Worm (Caenorhabditis elegans) whole organism, midembryonic: ENCODE measurements around the gene atg-9.

Experiments used
- T22C8.4 ChIP-seq: fragments of 200-800 bp; sonication (Bioruptor generic); IDR thresholded peaks from 2 replicates; pipeline ENCODE4 v1.3.6; 2022; ENCODE audit warnings: missing genetic modification characterization, missing compliant biosample characterization
- cog-1 ChIP-seq: sonication (generic microtip); optimal IDR thresholded peaks from 2 replicates; lab custom pipeline; 2016; ENCODE audit warnings: missing genetic modification characterization, missing compliant biosample characterization
- flt-1 ChIP-seq: fragments of 200-800 bp; sonication (Bioruptor generic); IDR thresholded peaks from 2 replicates; pipeline ENCODE4 v1.3.6; 2022; ENCODE audit warnings: missing genetic modification characterization, missing compliant biosample characterization
- klf-2 ChIP-seq: fragments of 200-800 bp; sonication (Bioruptor generic); conservative IDR thresholded peaks from 2 replicates; pipeline ENCODE4 v1.3.6; 2022; ENCODE audit warnings: missing genetic modification reagents, missing genetic modification characterization, missing compliant biosample characterization
- med-1 ChIP-seq: sonication (generic microtip); optimal IDR thresholded peaks from 2 replicates; lab custom pipeline; 2017; ENCODE audit warnings: missing genetic modification characterization, mild to moderate bottlenecking, missing compliant biosample characterization, antibody characterized with exemption, missing genetic modification reagents; ENCODE audit not compliant: insufficient read depth
- ref-1 ChIP-seq: fragments of 200-800 bp; sonication (Bioruptor generic); conservative IDR thresholded peaks from 2 replicates; pipeline ENCODE4 v1.3.6; 2022; ENCODE audit warnings: missing genetic modification reagents, missing genetic modification characterization, missing compliant biosample characterization
- tab-1 ChIP-seq: fragments of 200-800 bp; sonication (Bioruptor generic); IDR thresholded peaks from 2 replicates; pipeline ENCODE4 v1.3.6; 2022; ENCODE audit warnings: missing genetic modification characterization, missing compliant biosample characterization
- ztf-23 ChIP-seq: fragments of 200-800 bp; sonication (Bioruptor generic); IDR thresholded peaks from 2 replicates; pipeline ENCODE4 v1.3.6; 2022; ENCODE audit warnings: missing genetic modification reagents, missing genetic modification characterization, missing compliant biosample characterization
- ztf-29 ChIP-seq: fragments of 200-800 bp; sonication (Bioruptor generic); IDR thresholded peaks from 2 replicates; pipeline ENCODE4 v1.3.6; 2022; ENCODE audit warnings: missing genetic modification reagents, missing genetic modification characterization, missing compliant biosample characterization

DNA sequence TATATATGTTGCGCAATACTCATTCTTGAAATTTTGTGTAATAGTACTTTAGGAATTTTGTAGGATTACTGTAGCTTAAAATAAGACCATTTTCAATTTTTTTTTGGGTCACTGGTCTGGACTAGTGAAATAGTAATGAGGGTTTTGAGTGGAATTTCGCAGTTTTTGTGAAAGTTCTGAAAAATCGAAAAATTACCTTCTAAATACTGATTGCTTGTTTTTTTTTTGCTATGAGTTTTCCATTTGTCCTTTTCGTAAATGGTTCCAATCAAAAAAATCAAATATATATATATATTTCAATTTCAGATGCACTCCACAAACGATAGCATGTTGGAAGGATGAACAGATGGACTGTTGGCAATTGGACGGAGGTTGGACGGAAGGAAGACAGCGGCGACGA lies 36.8 kb upstream of the atg-9 start, which contains the start of gene nhr-15:
- TF ChIP-seq med-1 (GFP tag; lab: Kevin White, UChicago) (no peak), T22C8.4 (GFP tag; lab: Robert Waterston, UW) (no peak), ref-1 (GFP tag; lab: Robert Waterston, UW) (no peak), klf-2 (GFP tag; lab: Robert Waterston, UW) (no peak), ztf-23 (GFP tag; lab: Robert Waterston, UW) (no peak), flt-1 (GFP tag; lab: Robert Waterston, UW) (no peak), cog-1 (tag; lab: Kevin White, UChicago) (no peak), tab-1 (no peak), ztf-29 (GFP tag; lab: Robert Waterston, UW) (no peak)
